Fruit fly (Drosophila melanogaster): ENCODE measurements around the gene CG3679.

CG3679 gene

dm6 chrX:16278783-16279182 is 24.9 kb upstream of the CG3679 start (continued):
- TF ChIP-seq Ets96B (tag; optimal IDR thresholded peaks at IDR 0.05) = peak; percentile 86
- peak; percentile 79 for TF ChIP-seq net (GFP tag; optimal IDR thresholded peaks at IDR 0.05)
- peak; percentile 87 for TF ChIP-seq CG3032 (tag; optimal IDR thresholded peaks at IDR 0.05)
- peak; percentile 79 for TF ChIP-seq pdm3 (GFP tag; optimal IDR thresholded peaks at IDR 0.05)
- TF ChIP-seq Sox14 (GFP tag; optimal IDR thresholded peaks at IDR 0.05) = peak; percentile 86
- peak; percentile 90 for TF ChIP-seq CG8119 (GFP tag; IDR thresholded peaks at IDR 0.05)
- TF ChIP-seq esn (GFP tag; optimal IDR thresholded peaks at IDR 0.05) = peak; percentile 79
- TF ChIP-seq CG8319 (GFP tag; optimal IDR thresholded peaks at IDR 0.05) = peak; percentile 68
- TF ChIP-seq CG32006 (GFP tag; optimal IDR thresholded peaks at IDR 0.05) = peak; percentile 78
- TF ChIP-seq Ets21C (GFP tag; optimal IDR thresholded peaks at IDR 0.05) = peak; percentile 71
- TF ChIP-seq CG34406 (GFP tag; optimal IDR thresholded peaks at IDR 0.05) = peak; percentile 86
- TF ChIP-seq CG9139 (GFP tag; optimal IDR thresholded peaks at IDR 0.05) = peak; percentile 83
- peak; percentile 83 for TF ChIP-seq spab (GFP tag; optimal IDR thresholded peaks at IDR 0.05)
- peak; percentile 78 for TF ChIP-seq lz (GFP tag; optimal IDR thresholded peaks at IDR 0.05)
- TF ChIP-seq CG16779 (tag; optimal IDR thresholded peaks at IDR 0.05) = peak; percentile 82
- TF ChIP-seq CG11294 (GFP tag; IDR thresholded peaks at IDR 0.05) = peak; percentile 70; the same call in 1 of the 2 replicates
- TF ChIP-seq Sox15 (GFP tag; optimal IDR thresholded peaks at IDR 0.05) = peak; percentile 69
- TF ChIP-seq salr (GFP tag; optimal IDR thresholded peaks at IDR 0.05) = peak; percentile 50 to 80
- peak; percentile 73 for TF ChIP-seq Eip93F (GFP tag; optimal IDR thresholded peaks at IDR 0.05)
- TF ChIP-seq dac (GFP tag; optimal IDR thresholded peaks at IDR 0.05) = peak; percentile 78
- TF ChIP-seq CG7368 (GFP tag; optimal IDR thresholded peaks at IDR 0.05) = peak; percentile 75

dm6 chrX:16279340-16279941 is 24.2 kb upstream of the CG3679 start:
- TF ChIP-seq Eip75B (GFP tag; optimal IDR thresholded peaks at IDR 0.05) = peak; percentile 93
- TF ChIP-seq CG11294 (GFP tag; IDR thresholded peaks at IDR 0.05) = peak; percentile 87
- TF ChIP-seq CG3919 (GFP tag; optimal IDR thresholded peaks at IDR 0.05) = peak; percentile 93
- peak; percentile 83 for TF ChIP-seq CG11762 (GFP tag; optimal IDR thresholded peaks at IDR 0.05; ENCODE audit: insufficient read depth)
- TF ChIP-seq CG6854 (GFP tag; optimal IDR thresholded peaks at IDR 0.05) = peak; percentile 77
- TF ChIP-seq fd59A (GFP tag; optimal IDR thresholded peaks at IDR 0.05) = peak; percentile 81
- peak; percentile 95 for TF ChIP-seq Hr39 (GFP tag; optimal IDR thresholded peaks at IDR 0.05)
- TF ChIP-seq CG6276 (GFP tag; optimal IDR thresholded peaks at IDR 0.05) = peak; percentile 79
- TF ChIP-seq CG6808 (GFP tag; optimal IDR thresholded peaks at IDR 0.05) = peak; percentile 76
- TF ChIP-seq topi (GFP tag; optimal IDR thresholded peaks at IDR 0.05) = peak; percentile 92
- TF ChIP-seq dsx (GFP tag; optimal IDR thresholded peaks at IDR 0.05; ENCODE audit: poor library complexity, severe bottlenecking) = peak; percentile 68
- peak; percentile 94 for TF ChIP-seq CG7368 (GFP tag; optimal IDR thresholded peaks at IDR 0.05)
- TF ChIP-seq fkh (GFP tag; optimal IDR thresholded peaks at IDR 0.05) = peak; percentile 61
- peak; percentile 96 for TF ChIP-seq Eip78C (GFP tag)
- TF ChIP-seq pdm3 (GFP tag; optimal IDR thresholded peaks at IDR 0.05) = peak; percentile 92
- peak; percentile 84 for TF ChIP-seq Smox (GFP tag; optimal IDR thresholded peaks at IDR 0.05)
- peak; percentile 90 for TF ChIP-seq CG8319 (GFP tag; optimal IDR thresholded peaks at IDR 0.05)
- peak; percentile 86 for TF ChIP-seq CG1621 (tag; optimal IDR thresholded peaks at IDR 0.05)
- TF ChIP-seq OdsH (GFP tag; optimal IDR thresholded peaks at IDR 0.05) = peak; percentile 91
- peak; percentile 88 for TF ChIP-seq Gug (GFP tag; IDR thresholded peaks at IDR 0.05)
- TF ChIP-seq CG8119 (GFP tag; IDR thresholded peaks at IDR 0.05) = peak; percentile 75
- peak; percentile 83 for TF ChIP-seq fd85E (GFP tag; optimal IDR thresholded peaks at IDR 0.05)
- TF ChIP-seq spab (GFP tag; optimal IDR thresholded peaks at IDR 0.05) = peak; percentile 70
- peak; percentile 87 for TF ChIP-seq Sox102F (GFP tag; optimal IDR thresholded peaks at IDR 0.05)
- peak; percentile 61 to 86 for TF ChIP-seq ss (GFP tag; optimal IDR thresholded peaks at IDR 0.05)
- peak; percentile 89 for TF ChIP-seq CG34406 (GFP tag; optimal IDR thresholded peaks at IDR 0.05)
- TF ChIP-seq CG6792 (GFP tag; optimal IDR thresholded peaks at IDR 0.05) = peak; percentile 94
- peak; percentile 87 for TF ChIP-seq achi (GFP tag; optimal IDR thresholded peaks at IDR 0.05)
- peak; percentile 91 for TF ChIP-seq Hr4 (GFP tag; optimal IDR thresholded peaks at IDR 0.05)
- TF ChIP-seq acj6 (GFP tag; optimal IDR thresholded peaks at IDR 0.05) = peak; percentile 89
- TF ChIP-seq salr (GFP tag; optimal IDR thresholded peaks at IDR 0.05) = peak; percentile 65 to 79
- peak; percentile 95 for TF ChIP-seq cyc (GFP tag; optimal IDR thresholded peaks at IDR 0.05)
- TF ChIP-seq CG10669 (GFP tag; optimal IDR thresholded peaks at IDR 0.05) = peak; percentile 87
- TF ChIP-seq eg (GFP tag; IDR thresholded peaks at IDR 0.05) = peak; percentile 96
- TF ChIP-seq Blimp-1 (GFP tag; optimal IDR thresholded peaks at IDR 0.05) = peak; percentile 56

Measured in whole organism, prepupa.